Worm (Caenorhabditis elegans) whole organism, mixed stage, embryonic: ENCODE data around the gene peb-1.

Experiments
- M03D4.4 ChIP-seq: sonication (generic microtip); optimal IDR thresholded peaks from 2 replicates; lab custom pipeline; 2017; ENCODE audit warnings: mild to moderate bottlenecking, missing genetic modification characterization, missing compliant biosample characterization
- bed-3 ChIP-seq: fragments of 200-800 bp; sonication (Bioruptor generic); optimal IDR thresholded peaks from 3 replicates; lab custom pipeline; 2018; ENCODE audit warnings: mild to moderate bottlenecking, missing genetic modification characterization, moderate library complexity, missing compliant biosample characterization
- blmp-1 ChIP-seq: fragments of 150-350 bp; optimal IDR thresholded peaks from 2 replicates; lab custom pipeline; 2014; ENCODE audit warnings: missing biosample characterization, missing genetic modification characterization
- ceh-39 ChIP-seq: fragments of 150-350 bp; optimal IDR thresholded peaks from 2 replicates; lab custom pipeline; 2014; ENCODE audit warnings: missing biosample characterization, missing genetic modification characterization
- ceh-43 ChIP-seq: fragments of 200-800 bp; sonication (Bioruptor generic); optimal IDR thresholded peaks from 2 replicates; lab custom pipeline; 2018; ENCODE audit warnings: mild to moderate bottlenecking, missing genetic modification characterization, moderate library complexity, missing compliant biosample characterization
- ceh-83 ChIP-seq: fragments of 200-800 bp; sonication (Bioruptor generic); optimal IDR thresholded peaks from 2 replicates; lab custom pipeline; 2018; ENCODE audit warnings: mild to moderate bottlenecking, missing genetic modification characterization, missing compliant biosample characterization
- ces-1 ChIP-seq: fragments of 150-350 bp; optimal IDR thresholded peaks from 2 replicates; lab custom pipeline; 2014; ENCODE audit warnings: missing biosample characterization, missing genetic modification reagents, missing genetic modification characterization
- cnd-1 ChIP-seq: fragments of 200-800 bp; sonication (Bioruptor generic); optimal IDR thresholded peaks from 2 replicates; lab custom pipeline; 2018; ENCODE audit warnings: mild to moderate bottlenecking, missing genetic modification characterization, missing compliant biosample characterization
- drap-1 ChIP-seq: fragments of 200-800 bp; sonication (Bioruptor generic); optimal IDR thresholded peaks from 3 replicates; lab custom pipeline; 2018; ENCODE audit warnings: mild to moderate bottlenecking, missing genetic modification characterization, missing compliant biosample characterization
- elt-1 ChIP-seq: sonication (generic microtip); optimal IDR thresholded peaks from 2 replicates; lab custom pipeline; 2017; ENCODE audit warnings: missing genetic modification characterization, mild to moderate bottlenecking, missing compliant biosample characterization, antibody characterized with exemption, moderate library complexity, borderline replicate concordance; ENCODE audit not compliant: insufficient read depth
- elt-3 ChIP-seq: fragments of 150-350 bp; optimal IDR thresholded peaks from 2 replicates; lab custom pipeline; 2014; ENCODE audit warnings: missing biosample characterization, missing genetic modification characterization
- ham-2 ChIP-seq: fragments of 200-800 bp; sonication (Bioruptor generic); optimal IDR thresholded peaks from 2 replicates; lab custom pipeline; 2018; ENCODE audit warnings: mild to moderate bottlenecking, missing genetic modification characterization, missing compliant biosample characterization
- hlh-1 ChIP-seq: fragments of 150-350 bp; optimal IDR thresholded peaks from 2 replicates; lab custom pipeline; 2014; ENCODE audit warnings: missing biosample characterization, missing genetic modification reagents, missing genetic modification characterization
- lin-13 ChIP-seq: fragments of 150-350 bp; optimal IDR thresholded peaks from 2 replicates; lab custom pipeline; 2014; ENCODE audit warnings: missing biosample characterization, missing genetic modification characterization
- lin-32 ChIP-seq: fragments of 200-800 bp; sonication (Bioruptor generic); optimal IDR thresholded peaks from 2 replicates; lab custom pipeline; 2018; ENCODE audit warnings: mild to moderate bottlenecking, missing genetic modification characterization, missing compliant biosample characterization
- lsy-2 ChIP-seq: fragments of 150-350 bp; optimal IDR thresholded peaks from 2 replicates; lab custom pipeline; 2014; ENCODE audit warnings: missing biosample characterization, missing genetic modification characterization
- mab-5 ChIP-seq: fragments of 150-350 bp; optimal IDR thresholded peaks from 2 replicates; lab custom pipeline; 2014; ENCODE audit warnings: missing biosample characterization, missing genetic modification characterization
- mep-1 ChIP-seq: fragments of 150-350 bp; optimal IDR thresholded peaks from 2 replicates; lab custom pipeline; 2017; ENCODE audit warnings: missing biosample characterization, missing genetic modification reagents, missing genetic modification characterization, inconsistent platforms
- mls-2 ChIP-seq: sonication (generic microtip); optimal IDR thresholded peaks from 2 replicates; lab custom pipeline; 2016; ENCODE audit warnings: mild to moderate bottlenecking, missing genetic modification characterization, moderate library complexity, missing compliant biosample characterization
- nhr-12 ChIP-seq: fragments of 150-350 bp; optimal IDR thresholded peaks from 2 replicates; lab custom pipeline; 2014; ENCODE audit warnings: missing biosample characterization, missing genetic modification characterization
- nhr-2 ChIP-seq: fragments of 150-350 bp; optimal IDR thresholded peaks from 2 replicates; lab custom pipeline; 2014; ENCODE audit warnings: missing biosample characterization, missing genetic modification characterization
- nhr-237 ChIP-seq: fragments of 150-350 bp; optimal IDR thresholded peaks from 2 replicates; lab custom pipeline; 2014; ENCODE audit warnings: missing biosample characterization, missing genetic modification characterization
- nhr-28 ChIP-seq: fragments of 150-350 bp; optimal IDR thresholded peaks from 2 replicates; lab custom pipeline; 2014; ENCODE audit warnings: missing biosample characterization, missing genetic modification characterization
- nhr-76 ChIP-seq: sonication (generic microtip); optimal IDR thresholded peaks from 2 replicates; lab custom pipeline; 2017; ENCODE audit warnings: missing biosample characterization, missing genetic modification characterization
- pha-4 ChIP-seq: fragments of 150-350 bp; optimal IDR thresholded peaks from 2 replicates; lab custom pipeline; 2018; ENCODE audit warnings: missing biosample characterization, missing genetic modification reagents, missing genetic modification characterization
- sem-2 ChIP-seq: fragments of 200-800 bp; sonication (Bioruptor generic); optimal IDR thresholded peaks from 2 replicates; lab custom pipeline; 2018; ENCODE audit warnings: mild to moderate bottlenecking, missing genetic modification characterization, missing compliant biosample characterization
- snpc-4 ChIP-seq: fragments of 150-350 bp; optimal IDR thresholded peaks from 2 replicates; lab custom pipeline; 2014; ENCODE audit warnings: missing biosample characterization, missing genetic modification characterization
- sptf-1 ChIP-seq: sonication (generic microtip); optimal IDR thresholded peaks from 2 replicates; lab custom pipeline; 2017; ENCODE audit warnings: mild to moderate bottlenecking, missing genetic modification characterization, moderate library complexity, missing compliant biosample characterization
- tbx-8 ChIP-seq: fragments of 200-800 bp; sonication (Bioruptor generic); optimal IDR thresholded peaks from 2 replicates; lab custom pipeline; 2018; ENCODE audit warnings: mild to moderate bottlenecking, missing genetic modification characterization, moderate library complexity, missing compliant biosample characterization
- unc-120 ChIP-seq: sonication (generic microtip); optimal IDR thresholded peaks from 2 replicates; lab custom pipeline; 2017; ENCODE audit warnings: missing genetic modification characterization, missing compliant biosample characterization; ENCODE audit not compliant: poor library complexity, severe bottlenecking
- unc-39 ChIP-seq: fragments of 150-350 bp; optimal IDR thresholded peaks from 2 replicates; lab custom pipeline; 2014; ENCODE audit warnings: missing biosample characterization, missing genetic modification characterization
- unc-62 ChIP-seq: fragments of 150-350 bp; optimal IDR thresholded peaks from 2 replicates; lab custom pipeline; 2014; ENCODE audit warnings: missing biosample characterization, missing genetic modification reagents, missing genetic modification characterization
- zip-8 ChIP-seq: fragments of 150-350 bp; optimal IDR thresholded peaks from 2 replicates; lab custom pipeline; 2014; ENCODE audit warnings: missing biosample characterization, missing genetic modification characterization
- ztf-11 ChIP-seq: fragments of 150-350 bp; optimal IDR thresholded peaks from 2 replicates; lab custom pipeline; 2014; ENCODE audit warnings: missing biosample characterization, missing genetic modification characterization

The peb-1 gene

ce11 chrX:2229305-2230172 lies 18.7 kb downstream of the peb-1 start, which contains the start of gene lin-32:
TSS of gene lin-32 (minus strand) at chrX:2230122.
- TF ChIP-seq lin-32 (GFP tag; lab: Kevin White, UChicago) (peak; percentile 75), nhr-237 (tag; lab: Kevin White, UChicago) (no peak)
- TF ChIP-seq, all 35 proteins: peak for 1

ce11 chrX:2231346-2231745 lies 20.5 kb downstream of the peb-1 start:
- TF ChIP-seq nhr-12 (tag; lab: Kevin White, UChicago), result no peak
- peak; percentile 69 for TF ChIP-seq zip-8 (tag; lab: Kevin White, UChicago)
- peak; percentile 94 for TF ChIP-seq nhr-2 (tag; lab: Kevin White, UChicago)
- no peak for TF ChIP-seq mls-2 (tag; lab: Kevin White, UChicago)
- no peak for TF ChIP-seq snpc-4 (tag; lab: Kevin White, UChicago)
- TF ChIP-seq ceh-83 (GFP tag; lab: Kevin White, UChicago), result no peak
- TF ChIP-seq ces-1 (GFP tag; lab: Kevin White, UChicago), result no peak
- TF ChIP-seq ceh-43 (GFP tag; lab: Kevin White, UChicago), result no peak
- TF ChIP-seq sem-2, result no peak
- TF ChIP-seq elt-1 (tag; lab: Kevin White, UChicago), result peak; percentile 12
- TF ChIP-seq nhr-76, result no peak
- no peak for TF ChIP-seq unc-120 (tag; lab: Kevin White, UChicago)
- no peak for TF ChIP-seq tbx-8

- TF ChIP-seq nhr-2 (tag; lab: Kevin White, UChicago) (peak; percentile 12), lin-32 (GFP tag; lab: Kevin White, UChicago) (peak; percentile 26), zip-8 (tag; lab: Kevin White, UChicago) (no peak), pha-4 (tag; lab: Kevin White, UChicago) (no peak), bed-3 (GFP tag; lab: Kevin White, UChicago) (no peak), snpc-4 (tag; lab: Kevin White, UChicago) (no peak), nhr-12 (tag; lab: Kevin White, UChicago) (no peak), unc-120 (tag; lab: Kevin White, UChicago) (no peak), nhr-237 (tag; lab: Kevin White, UChicago) (no peak), hlh-1 (tag; lab: Kevin White, UChicago) (peak; percentile 59), lsy-2 (tag; lab: Kevin White, UChicago) (no peak), sem-2 (no peak), ceh-39 (peak; percentile 0), elt-3 (no peak), sptf-1 (no peak), lin-13 (tag; lab: Kevin White, UChicago) (no peak), ces-1 (GFP tag; lab: Kevin White, UChicago) (peak; percentile 11), nhr-28 (no peak), blmp-1 (tag; lab: Kevin White, UChicago) (no peak), elt-1 (tag; lab: Kevin White, UChicago) (peak; percentile 78)
Measured at ce11 chrX:2233929-2234328, 23.1 kb downstream of the peb-1 start, which contains the start of gene T14F9.2. TSS of gene T14F9.2 (plus strand) at chrX:2234324.

ce11 chrX:2237438-2237961 lies 26.6 kb downstream of the peb-1 start, which contains the start of gene vha-15:
TSS of gene vha-15 (plus strand) at chrX:2237911.
- TF ChIP-seq ces-1 (GFP tag; lab: Kevin White, UChicago), result peak; percentile 65
- TF ChIP-seq hlh-1 (tag; lab: Kevin White, UChicago), result peak; percentile 60
- TF ChIP-seq mls-2 (tag; lab: Kevin White, UChicago), result peak; percentile 45
- TF ChIP-seq drap-1 (GFP tag; lab: Kevin White, UChicago), result peak; percentile 25
- peak; percentile 79 for TF ChIP-seq nhr-237 (tag; lab: Kevin White, UChicago)
- peak; percentile 88 for TF ChIP-seq lsy-2 (tag; lab: Kevin White, UChicago)
- TF ChIP-seq zip-8 (tag; lab: Kevin White, UChicago), result no peak
- TF ChIP-seq ztf-11 (tag; lab: Kevin White, UChicago), result no peak
- peak; percentile 87 for TF ChIP-seq ceh-39
- peak; percentile 12 for TF ChIP-seq cnd-1 (tag; lab: Kevin White, UChicago)
- peak; percentile 31 for TF ChIP-seq unc-120 (tag; lab: Kevin White, UChicago)
- peak; percentile 56 for TF ChIP-seq unc-62 (GFP tag; lab: Kevin White, UChicago)
- TF ChIP-seq M03D4.4 (tag; lab: Kevin White, UChicago), result no peak
- no peak for TF ChIP-seq mab-5 (tag; lab: Kevin White, UChicago)
- TF ChIP-seq nhr-2 (tag; lab: Kevin White, UChicago), result peak; percentile 10
- peak; percentile 64 for TF ChIP-seq lin-32 (GFP tag; lab: Kevin White, UChicago)
- no peak for TF ChIP-seq ceh-83 (GFP tag; lab: Kevin White, UChicago)
- peak; percentile 10 for TF ChIP-seq ham-2 (GFP tag; lab: Kevin White, UChicago)
- peak; percentile 78 for TF ChIP-seq pha-4 (tag; lab: Kevin White, UChicago)
- TF ChIP-seq mep-1 (tag; lab: Kevin White, UChicago), result peak; percentile 76
- TF ChIP-seq unc-39 (tag; lab: Kevin White, UChicago), result no peak
- no peak for TF ChIP-seq sem-2
